Worm (Caenorhabditis elegans) whole organism, early embryonic: ENCODE measurements around the gene idpc-4.

ENCODE experiments used
- B0310.2 ChIP-seq: sonication (generic microtip); optimal IDR thresholded peaks from 2 replicates; lab custom pipeline; 2016; ENCODE audit warnings: mild to moderate bottlenecking, missing genetic modification characterization, missing compliant biosample characterization
- F13C5.2 ChIP-seq: sonication (generic microtip); optimal IDR thresholded peaks from 2 replicates; lab custom pipeline; 2017; ENCODE audit warnings: mild to moderate bottlenecking, missing genetic modification characterization, inconsistent platforms, missing compliant biosample characterization
- ama-1 ChIP-seq: fragments of 150-350 bp; optimal IDR thresholded peaks from 2 replicates; lab custom pipeline; 2014
- ceh-13 ChIP-seq: fragments of 200-800 bp; sonication (Bioruptor generic); optimal IDR thresholded peaks from 2 replicates; lab custom pipeline; 2018; ENCODE audit warnings: mild to moderate bottlenecking, missing genetic modification characterization, missing compliant biosample characterization
- ceh-36 ChIP-seq: sonication (generic microtip); optimal IDR thresholded peaks from 2 replicates; lab custom pipeline; 2016; ENCODE audit warnings: missing genetic modification characterization, inconsistent platforms, missing compliant biosample characterization
- flt-1 ChIP-seq: fragments of 200-800 bp; sonication (Bioruptor generic); IDR thresholded peaks from 2 replicates; pipeline ENCODE4 v1.3.6; 2022; ENCODE audit warnings: missing genetic modification characterization, missing compliant biosample characterization
- hmbx-1 ChIP-seq: sonication (generic microtip); optimal IDR thresholded peaks from 2 replicates; lab custom pipeline; 2016; ENCODE audit warnings: mild to moderate bottlenecking, missing genetic modification characterization, missing compliant biosample characterization
- hmg-4 ChIP-seq: fragments of 200-800 bp; sonication (Bioruptor generic); optimal IDR thresholded peaks from 2 replicates; lab custom pipeline; 2018; ENCODE audit warnings: mild to moderate bottlenecking, missing genetic modification characterization, missing compliant biosample characterization
- hnd-1 ChIP-seq: sonication (generic microtip); optimal IDR thresholded peaks from 2 replicates; lab custom pipeline; 2016; ENCODE audit warnings: missing genetic modification characterization, missing compliant biosample characterization
- tbx-11 ChIP-seq: fragments of 200-800 bp; sonication (Bioruptor generic); IDR thresholded peaks from 2 replicates; pipeline ENCODE4 v1.3.6; 2022; ENCODE audit warnings: missing genetic modification characterization, missing compliant biosample characterization
- tra-4 ChIP-seq: sonication (generic microtip); optimal IDR thresholded peaks from 2 replicates; lab custom pipeline; 2017; ENCODE audit warnings: missing genetic modification characterization, missing compliant biosample characterization

ce11 chrV:9664620-9665019 is 39.4 kb downstream of the idpc-4 start:
- TF ChIP-seq ama-1 (lab: Kevin White, UChicago) (no peak), tra-4 (no peak), ceh-13 (GFP tag; lab: Kevin White, UChicago) (no peak), F13C5.2 (tag; lab: Kevin White, UChicago) (no peak), hmg-4 (no peak), flt-1 (GFP tag; lab: Robert Waterston, UW) (no peak), B0310.2 (no peak), hmbx-1 (tag; lab: Kevin White, UChicago) (no peak), ceh-36 (tag; lab: Kevin White, UChicago) (no peak), hnd-1 (tag; lab: Kevin White, UChicago) (no peak), tbx-11 (GFP tag; lab: Robert Waterston, UW) (no peak)
